Fruit fly (Drosophila melanogaster): ENCODE results near the gene baz.

baz gene

DNA sequence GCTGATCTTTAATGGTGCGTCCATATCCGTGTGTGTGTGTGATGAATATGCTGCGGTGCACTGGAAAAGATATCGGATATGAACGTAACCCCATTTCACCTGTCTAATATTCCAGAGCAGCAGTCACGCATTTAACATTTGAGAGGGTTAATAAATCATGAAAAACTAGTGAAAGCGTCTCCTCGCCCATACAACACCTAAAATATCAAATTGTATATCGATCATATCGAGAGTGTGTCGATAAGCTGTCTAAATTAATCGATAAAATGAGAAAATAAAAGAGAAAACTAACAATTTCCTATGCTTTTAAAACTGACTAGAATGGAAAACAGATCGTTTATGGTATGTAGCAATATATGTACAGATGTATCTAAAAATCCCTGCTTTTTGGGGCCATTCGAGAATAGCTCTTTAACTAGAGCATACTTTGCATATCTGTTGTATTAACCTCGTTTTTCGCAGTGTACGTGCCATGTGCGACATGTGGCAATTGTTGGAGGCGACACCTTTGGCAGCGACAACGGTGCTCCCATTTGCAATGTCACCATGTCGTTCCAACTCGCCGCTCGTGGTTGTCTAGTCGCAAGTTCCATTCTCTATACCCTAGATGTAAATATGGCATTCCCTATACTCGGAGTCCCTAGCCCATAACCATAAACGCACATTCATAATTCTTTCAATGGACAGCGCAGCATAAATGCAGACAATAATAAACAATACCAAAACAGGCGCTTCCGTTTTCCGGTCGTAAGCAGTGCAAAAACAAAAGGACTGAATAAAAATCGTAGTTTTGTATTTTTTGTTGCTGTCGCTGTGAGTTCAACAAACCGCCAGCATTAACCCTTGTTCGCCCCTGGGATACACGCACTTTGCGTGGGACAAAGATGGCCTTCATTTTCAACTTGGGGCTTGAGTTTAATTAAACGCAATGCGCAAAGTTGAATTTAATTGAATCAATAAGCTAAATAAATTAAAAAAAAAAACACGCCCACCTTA, 47.5 kb upstream of the baz start (continued):
- TF ChIP-seq CG4854 (GFP tag; optimal IDR thresholded peaks at IDR 0.05), result no peak
- no peak for TF ChIP-seq Hr78 (GFP tag; optimal IDR thresholded peaks at IDR 0.05)
- no peak for TF ChIP-seq luna (GFP tag; optimal IDR thresholded peaks at IDR 0.05)
- TF ChIP-seq CG1647 (GFP tag; optimal IDR thresholded peaks at IDR 0.05), result no peak
- TF ChIP-seq HmgZ (tag; optimal IDR thresholded peaks at IDR 0.05), result no peak
- TF ChIP-seq Oli (tag; optimal IDR thresholded peaks at IDR 0.05), result peak; percentile 13
- no peak for TF ChIP-seq CG9797 (GFP tag; optimal IDR thresholded peaks at IDR 0.05)
- peak; percentile 8 for TF ChIP-seq Ssrp (tag; optimal IDR thresholded peaks at IDR 0.05)
- no peak for TF ChIP-seq seq (GFP tag; IDR thresholded peaks at IDR 0.05)
- TF ChIP-seq kah (GFP tag; optimal IDR thresholded peaks at IDR 0.05), result no peak
- TF ChIP-seq CG34224 (GFP tag; IDR thresholded peaks at IDR 0.05; ENCODE audit: partially characterized antibody), result no peak
- TF ChIP-seq gem (tag; optimal IDR thresholded peaks at IDR 0.05), result peak; percentile 43
- no peak for TF ChIP-seq CG13775 (GFP tag; optimal IDR thresholded peaks at IDR 0.05)
- TF ChIP-seq CG16863 (GFP tag; optimal IDR thresholded peaks at IDR 0.05), result peak; percentile 3
- TF ChIP-seq CG11456 (GFP tag; IDR thresholded peaks at IDR 0.05), result no peak
- TF ChIP-seq CG30403 (GFP tag; optimal IDR thresholded peaks at IDR 0.05), result peak; percentile 28
- no peak for TF ChIP-seq sc (optimal IDR thresholded peaks at IDR 0.05)
- TF ChIP-seq sc (GFP tag; optimal IDR thresholded peaks at IDR 0.05), result peak; percentile 30
- TF ChIP-seq row (GFP tag; IDR thresholded peaks at IDR 0.05), result 0 out of 3 replicates have a peak, but pooled peaks have one; percentile 12
- TF ChIP-seq kay (GFP tag; optimal IDR thresholded peaks at IDR 0.05), result no peak
- TF ChIP-seq Doc2 (GFP tag; IDR thresholded peaks at IDR 0.05), result no peak
- no peak for TF ChIP-seq ind (GFP tag; optimal IDR thresholded peaks at IDR 0.05)
- no peak for TF ChIP-seq CG2678 (tag; optimal IDR thresholded peaks at IDR 0.05)
- no peak for TF ChIP-seq CG2120 (GFP tag; optimal IDR thresholded peaks at IDR 0.05)
- no peak for TF ChIP-seq dimm (GFP tag; IDR thresholded peaks at IDR 0.05)
- no peak for TF ChIP-seq Blimp-1 (GFP tag; optimal IDR thresholded peaks at IDR 0.05)
- no peak for TF ChIP-seq CG6765 (GFP tag; optimal IDR thresholded peaks at IDR 0.05)
- TF ChIP-seq CG1792 (GFP tag; optimal IDR thresholded peaks at IDR 0.05), result no peak
- TF ChIP-seq CG4424 (GFP tag; optimal IDR thresholded peaks at IDR 0.05), result peak; percentile 32
- no peak for TF ChIP-seq insv (GFP tag; optimal IDR thresholded peaks at IDR 0.05)
- TF ChIP-seq CG10366 (GFP tag; IDR thresholded peaks at IDR 0.05), result no peak
- TF ChIP-seq Sox100B (GFP tag; optimal IDR thresholded peaks at IDR 0.05), result peak; percentile 11
- no peak for TF ChIP-seq sima (GFP tag; optimal IDR thresholded peaks at IDR 0.05)
- peak; percentile 22 for TF ChIP-seq CG7839 (tag; optimal IDR thresholded peaks at IDR 0.05)
- TF ChIP-seq dmrt99B (tag; optimal IDR thresholded peaks at IDR 0.05), result no peak
- TF ChIP-seq hth (optimal IDR thresholded peaks at IDR 0.05), result no peak
- TF ChIP-seq CG7556 (GFP tag; optimal IDR thresholded peaks at IDR 0.05), result peak; percentile 13
- TF ChIP-seq CG3407 (GFP tag; optimal IDR thresholded peaks at IDR 0.05), result no peak
- TF ChIP-seq btn (GFP tag; optimal IDR thresholded peaks at IDR 0.05), result no peak
- peak; percentile 41 for TF ChIP-seq CG10979 (tag; optimal IDR thresholded peaks at IDR 0.05)
- TF ChIP-seq bsh (GFP tag; optimal IDR thresholded peaks at IDR 0.05), result peak; percentile 12 to 17
- TF ChIP-seq Bdp1 (GFP tag; optimal IDR thresholded peaks at IDR 0.05), result no peak
- TF ChIP-seq Elba2 (GFP tag; optimal IDR thresholded peaks at IDR 0.05), result no peak
- TF ChIP-seq CG3065 (GFP tag; optimal IDR thresholded peaks at IDR 0.05), result no peak
- no peak for TF ChIP-seq CG10654 (GFP tag; optimal IDR thresholded peaks at IDR 0.05)
- TF ChIP-seq CG11093 (GFP tag; IDR thresholded peaks at IDR 0.05), result no peak
- peak in 1 of 3 experiments; percentile 13 for TF ChIP-seq lola (GFP tag; optimal IDR thresholded peaks at IDR 0.05)
- TF ChIP-seq CG2712 (tag; optimal IDR thresholded peaks at IDR 0.05), result peak; percentile 16
- TF ChIP-seq E2f2 (GFP tag; IDR thresholded peaks at IDR 0.05), result no peak

Measured in whole organism, embryonic.